Worm (Caenorhabditis elegans) whole organism, young adult: Measurements from ENCODE around the gene phyh-1.

Experiments
- B0336.3 ChIP-seq: fragments of 200-800 bp; sonication (Bioruptor generic); IDR thresholded peaks from 2 replicates; pipeline ENCODE4 v1.3.6; 2022; ENCODE audit warnings: missing genetic modification characterization, missing compliant biosample characterization
- C06A6.2 ChIP-seq: fragments of 200-800 bp; sonication (Bioruptor generic); conservative IDR thresholded peaks from 2 replicates; pipeline ENCODE4 v1.3.6; 2022; ENCODE audit warnings: missing genetic modification characterization, missing compliant biosample characterization
- C17E4.6 ChIP-seq: fragments of 200-800 bp; sonication (Bioruptor generic); IDR thresholded peaks from 2 replicates; pipeline ENCODE4 v1.3.6; 2022; ENCODE audit warnings: missing genetic modification reagents, missing genetic modification characterization, missing compliant biosample characterization
- F10E7.11 ChIP-seq: sonication (generic microtip); optimal IDR thresholded peaks from 2 replicates; lab custom pipeline; 2017; ENCODE audit warnings: mild to moderate bottlenecking, missing genetic modification characterization, moderate library complexity, missing compliant biosample characterization
- F22D6.2 ChIP-seq: sonication (generic microtip); optimal IDR thresholded peaks from 2 replicates; lab custom pipeline; 2016; ENCODE audit warnings: mild to moderate bottlenecking, missing genetic modification characterization, missing compliant biosample characterization
- F37B4.10 ChIP-seq: fragments of 200-800 bp; sonication (Bioruptor generic); IDR thresholded peaks from 2 replicates; pipeline ENCODE4 v1.3.6; 2022; ENCODE audit warnings: missing genetic modification characterization, missing compliant biosample characterization
- F39B2.1 ChIP-seq: fragments of 200-800 bp; sonication (Bioruptor generic); IDR thresholded peaks from 2 replicates; pipeline ENCODE4 v1.3.6; 2022; ENCODE audit warnings: missing genetic modification reagents, missing genetic modification characterization, missing compliant biosample characterization
- K11D2.4 ChIP-seq: fragments of 200-800 bp; sonication (Bioruptor generic); IDR thresholded peaks from 2 replicates; pipeline ENCODE4 v1.3.6; 2022; ENCODE audit warnings: missing genetic modification reagents, missing genetic modification characterization, missing compliant biosample characterization
- K12H6.12 ChIP-seq: fragments of 200-800 bp; sonication (Bioruptor generic); optimal IDR thresholded peaks from 2 replicates; lab custom pipeline; 2018; ENCODE audit warnings: mild to moderate bottlenecking, missing genetic modification characterization, missing compliant biosample characterization
- Y53F4B.3 ChIP-seq: fragments of 200-800 bp; sonication (Bioruptor generic); IDR thresholded peaks from 2 replicates; pipeline ENCODE4 v1.3.6; 2022; ENCODE audit warnings: missing genetic modification reagents, missing genetic modification characterization, missing compliant biosample characterization
- Y53G8AR.9 ChIP-seq: fragments of 200-800 bp; sonication (Bioruptor generic); conservative IDR thresholded peaks from 2 replicates; pipeline ENCODE4 v1.3.6; 2022; ENCODE audit warnings: missing genetic modification reagents, missing genetic modification characterization, missing compliant biosample characterization
- Y95B8A.8 ChIP-seq: fragments of 200-800 bp; sonication (Bioruptor generic); IDR thresholded peaks from 2 replicates; pipeline ENCODE4 v1.3.6; 2022; ENCODE audit warnings: missing genetic modification reagents, missing genetic modification characterization, missing compliant biosample characterization
- atf-7 ChIP-seq: sonication (generic microtip); optimal IDR thresholded peaks from 2 replicates; lab custom pipeline; 2017; ENCODE audit warnings: mild to moderate bottlenecking, missing genetic modification characterization, missing compliant biosample characterization
- athp-1 ChIP-seq: sonication (generic microtip); optimal IDR thresholded peaks from 2 replicates; lab custom pipeline; 2017; ENCODE audit warnings: mild to moderate bottlenecking, missing genetic modification characterization, missing compliant biosample characterization
- cebp-2 ChIP-seq: fragments of 200-800 bp; sonication (Bioruptor generic); IDR thresholded peaks from 2 replicates; pipeline ENCODE4 v1.3.6; 2022; ENCODE audit warnings: missing genetic modification characterization, missing compliant biosample characterization
- ceh-58 ChIP-seq: fragments of 200-800 bp; sonication (Bioruptor generic); IDR thresholded peaks from 2 replicates; pipeline ENCODE4 v1.3.6; 2022; ENCODE audit warnings: missing genetic modification characterization, missing compliant biosample characterization
- ceh-91 ChIP-seq: fragments of 200-800 bp; sonication (Bioruptor generic); IDR thresholded peaks from 2 replicates; pipeline ENCODE4 v1.3.6; 2022; ENCODE audit warnings: missing genetic modification reagents, missing genetic modification characterization, missing compliant biosample characterization
- die-1 ChIP-seq: sonication (generic microtip); optimal IDR thresholded peaks from 2 replicates; lab custom pipeline; 2016; ENCODE audit warnings: missing genotype, mild to moderate bottlenecking, missing genetic modification characterization, missing compliant biosample characterization
- dox-1 ChIP-seq: fragments of 200-800 bp; sonication (Bioruptor generic); IDR thresholded peaks from 2 replicates; pipeline ENCODE4 v1.3.6; 2022; ENCODE audit warnings: missing genetic modification reagents, missing genetic modification characterization, missing compliant biosample characterization
- dpff-1 ChIP-seq: sonication (generic microtip); optimal IDR thresholded peaks from 2 replicates; lab custom pipeline; 2017; ENCODE audit warnings: mild to moderate bottlenecking, missing genetic modification characterization, missing compliant biosample characterization
- efl-1 ChIP-seq: fragments of 150-350 bp; optimal IDR thresholded peaks from 2 replicates; lab custom pipeline; 2014; ENCODE audit warnings: missing biosample characterization, missing genetic modification reagents, missing genetic modification characterization
- egl-18 ChIP-seq: fragments of 200-800 bp; sonication (Bioruptor generic); IDR thresholded peaks from 2 replicates; pipeline ENCODE4 v1.3.6; 2022; ENCODE audit warnings: missing genetic modification reagents, missing genetic modification characterization, missing compliant biosample characterization
- egl-44 ChIP-seq: fragments of 200-800 bp; sonication (Bioruptor generic); IDR thresholded peaks from 2 replicates; pipeline ENCODE4 v1.3.6; 2022; ENCODE audit warnings: missing genetic modification reagents, missing genetic modification characterization, missing compliant biosample characterization
- ets-4 ChIP-seq: fragments of 200-800 bp; sonication (Bioruptor generic); optimal IDR thresholded peaks from 2 replicates; lab custom pipeline; 2018; ENCODE audit warnings: mild to moderate bottlenecking, missing genetic modification characterization, missing compliant biosample characterization
- fkh-3 ChIP-seq: sonication (generic microtip); optimal IDR thresholded peaks from 2 replicates; lab custom pipeline; 2016; ENCODE audit warnings: mild to moderate bottlenecking, missing genetic modification characterization, missing compliant biosample characterization
- lag-1 ChIP-seq: fragments of 200-800 bp; sonication (Bioruptor generic); IDR thresholded peaks from 2 replicates; pipeline ENCODE4 v1.3.6; 2022; ENCODE audit warnings: missing genetic modification reagents, missing genetic modification characterization, missing compliant biosample characterization
- lin-26 ChIP-seq: fragments of 200-800 bp; sonication (Bioruptor generic); IDR thresholded peaks from 2 replicates; pipeline ENCODE4 v1.3.6; 2022; ENCODE audit warnings: missing genetic modification reagents, missing genetic modification characterization, missing compliant biosample characterization
- lin-35 ChIP-seq, 3 experiments: fragments of 150-350 bp in 2 of 3; sonication (generic microtip) in 1 of 3; optimal IDR thresholded peaks; 2 replicates each; lab custom pipeline; 2014 to 2018; ENCODE audit warnings: missing biosample characterization in 3 of 3, missing genetic modification characterization in 3 of 3, missing genetic modification reagents in 3 of 3
- lin-40 ChIP-seq: sonication (generic microtip); optimal IDR thresholded peaks from 2 replicates; lab custom pipeline; 2016; ENCODE audit warnings: missing genetic modification characterization, mild to moderate bottlenecking, missing compliant biosample characterization, missing genotype, missing genetic modification reagents
- lsy-27 ChIP-seq: sonication (generic microtip); optimal IDR thresholded peaks from 2 replicates; lab custom pipeline; 2017; ENCODE audit warnings: missing genetic modification characterization, mild to moderate bottlenecking, missing compliant biosample characterization, antibody characterized with exemption, missing genotype, borderline replicate concordance; ENCODE audit not compliant: insufficient read depth
- madf-3 ChIP-seq: fragments of 200-800 bp; sonication (Bioruptor generic); IDR thresholded peaks from 2 replicates; pipeline ENCODE4 v1.3.6; 2022; ENCODE audit warnings: missing genetic modification reagents, missing genetic modification characterization, missing compliant biosample characterization
- mcd-1 ChIP-seq: fragments of 200-800 bp; sonication (Bioruptor generic); IDR thresholded peaks from 2 replicates; pipeline ENCODE4 v1.3.6; 2022; ENCODE audit warnings: missing genetic modification reagents, missing genetic modification characterization, missing compliant biosample characterization
- mel-28 ChIP-seq: sonication (generic microtip); optimal IDR thresholded peaks from 2 replicates; lab custom pipeline; 2016; ENCODE audit warnings: borderline replicate concordance, mild to moderate bottlenecking, missing genetic modification characterization, missing compliant biosample characterization
- mxl-1 ChIP-seq: sonication (generic microtip); optimal IDR thresholded peaks from 2 replicates; lab custom pipeline; 2016; ENCODE audit warnings: missing genetic modification characterization, missing compliant biosample characterization
- nhr-120 ChIP-seq: fragments of 200-800 bp; sonication (Bioruptor generic); IDR thresholded peaks from 2 replicates; pipeline ENCODE4 v1.3.6; 2022; ENCODE audit warnings: missing genetic modification characterization, missing compliant biosample characterization
- nhr-27 ChIP-seq: fragments of 200-800 bp; sonication (Bioruptor generic); optimal IDR thresholded peaks from 2 replicates; lab custom pipeline; 2018; ENCODE audit warnings: mild to moderate bottlenecking, missing genetic modification characterization, moderate library complexity, missing compliant biosample characterization
- nhr-90 ChIP-seq: sonication (generic microtip); optimal IDR thresholded peaks from 2 replicates; lab custom pipeline; 2016; ENCODE audit warnings: missing genotype, mild to moderate bottlenecking, missing genetic modification characterization, missing compliant biosample characterization
- repo-1 ChIP-seq: sonication (generic microtip); optimal IDR thresholded peaks from 2 replicates; lab custom pipeline; 2017; ENCODE audit warnings: mild to moderate bottlenecking, missing genetic modification characterization, missing compliant biosample characterization
- rpc-1 ChIP-seq, 2 experiments: fragments of 150-350 bp in 1 of 2; sonication (generic microtip) in 1 of 2; optimal IDR thresholded peaks; 2 replicates each; lab custom pipeline; 2014 to 2018; ENCODE audit warnings: missing biosample characterization in 1 of 2, missing genetic modification characterization in 1 of 2, missing genetic modification reagents in 1 of 2, missing genotype in 1 of 2
- sdz-38 ChIP-seq: sonication (generic microtip); optimal IDR thresholded peaks from 2 replicates; lab custom pipeline; 2016; ENCODE audit warnings: missing genotype, missing genetic modification characterization, missing compliant biosample characterization
- sea-2 ChIP-seq: fragments of 200-800 bp; sonication (Bioruptor generic); IDR thresholded peaks from 2 replicates; pipeline ENCODE4 v1.3.6; 2022; ENCODE audit warnings: missing genetic modification characterization, missing compliant biosample characterization
- snpc-3.4 ChIP-seq: sonication (generic microtip); optimal IDR thresholded peaks from 2 replicates; lab custom pipeline; 2017; ENCODE audit warnings: missing genetic modification characterization, mild to moderate bottlenecking, missing compliant biosample characterization, antibody characterized with exemption, moderate library complexity, missing genotype, missing genetic modification reagents
- tbp1 ChIP-seq: fragments of 200-800 bp; sonication (Bioruptor generic); optimal IDR thresholded peaks from 2 replicates; lab custom pipeline; 2018; ENCODE audit warnings: mild to moderate bottlenecking, missing genetic modification characterization, missing compliant biosample characterization
- unc-62 ChIP-seq: fragments of 150-350 bp; optimal IDR thresholded peaks from 2 replicates; lab custom pipeline; 2014; ENCODE audit warnings: missing biosample characterization, missing genetic modification reagents, missing genetic modification characterization
- ztf-22 ChIP-seq: fragments of 200-800 bp; sonication (Bioruptor generic); optimal IDR thresholded peaks from 2 replicates; lab custom pipeline; 2018; ENCODE audit warnings: mild to moderate bottlenecking, missing genetic modification characterization, moderate library complexity, missing compliant biosample characterization
- ztf-25 ChIP-seq: fragments of 200-800 bp; sonication (Bioruptor generic); IDR thresholded peaks from 2 replicates; pipeline ENCODE4 v1.3.6; 2022; ENCODE audit warnings: missing genetic modification reagents, missing genetic modification characterization, missing compliant biosample characterization
- ztf-28 ChIP-seq: fragments of 200-800 bp; sonication (Bioruptor generic); IDR thresholded peaks from 2 replicates; pipeline ENCODE4 v1.3.6; 2022; ENCODE audit warnings: missing genetic modification reagents, missing genetic modification characterization, missing compliant biosample characterization

The phyh-1 gene

ce11 chrIV:17279592-17280440 is 20.6 kb upstream of the phyh-1 start (continued):
- TF ChIP-seq K12H6.12 (tag; lab: Kevin White, UChicago) = peak; percentile 0
- TF ChIP-seq ets-4 (GFP tag; lab: Kevin White, UChicago) = no peak
- TF ChIP-seq C17E4.6 (GFP tag; lab: Robert Waterston, UW) = 0 out of 2 replicates have a peak, but pooled peaks have one; percentile 12
- peak; percentile 62; the same call in 1 of the 2 replicates for TF ChIP-seq egl-44
- no peak for TF ChIP-seq lin-35 (GFP tag; optimal IDR thresholded peaks at IDR 0.05; lab: Kevin White, UChicago)
- TF ChIP-seq lin-26 (GFP tag; lab: Robert Waterston, UW) = peak; percentile 64
- TF ChIP-seq K11D2.4 = peak; percentile 52; the same call in 1 of the 2 replicates
- TF ChIP-seq atf-7 (tag; lab: Kevin White, UChicago) = peak; percentile 30
- TF ChIP-seq nhr-27 = no peak
- no peak for TF ChIP-seq dpff-1 (tag; lab: Kevin White, UChicago)
- TF ChIP-seq ceh-58 (GFP tag; lab: Robert Waterston, UW) = peak; percentile 71
- peak; percentile 79 for TF ChIP-seq madf-3
- no peak for TF ChIP-seq F37B4.10 (GFP tag; lab: Robert Waterston, UW)
- no peak for TF ChIP-seq F39B2.1
- peak; percentile 52 for TF ChIP-seq athp-1
- TF ChIP-seq F10E7.11 = no peak
- peak; percentile 61 for TF ChIP-seq B0336.3 (GFP tag; lab: Robert Waterston, UW)
- no peak for TF ChIP-seq lin-40 (tag; lab: Kevin White, UChicago)
- no peak for TF ChIP-seq sdz-38
- TF ChIP-seq ztf-25 (GFP tag; lab: Robert Waterston, UW) = 0 out of 2 replicates have a peak, but pooled peaks have one; percentile 7
- no peak for TF ChIP-seq ceh-91 (GFP tag; lab: Robert Waterston, UW)
- TF ChIP-seq mcd-1 (GFP tag; lab: Robert Waterston, UW) = peak; percentile 49
- TF ChIP-seq rpc-1 (optimal IDR thresholded peaks at IDR 0.05; lab: Kevin White, UChicago) = no peak
- TF ChIP-seq rpc-1 (tag; optimal IDR thresholded peaks at IDR 0.05; lab: Kevin White, UChicago) = no peak
- no peak for TF ChIP-seq C06A6.2 (GFP tag; lab: Robert Waterston, UW)
- no peak for TF ChIP-seq fkh-3 (tag; lab: Kevin White, UChicago)
- no peak for TF ChIP-seq lsy-27 (tag; lab: Kevin White, UChicago)
- no peak for TF ChIP-seq mxl-1 (tag; lab: Kevin White, UChicago)
- TF ChIP-seq F22D6.2 (tag; lab: Kevin White, UChicago) = no peak
- TF ChIP-seq repo-1 = no peak
- no peak for TF ChIP-seq lag-1 (GFP tag; lab: Robert Waterston, UW)
- TF ChIP-seq egl-18 (GFP tag; lab: Robert Waterston, UW) = no peak; the same call in 1 of the 2 replicates
- TF ChIP-seq Y95B8A.8 (GFP tag; lab: Robert Waterston, UW) = peak; percentile 65; the same call in 1 of the 2 replicates
- no peak for TF ChIP-seq nhr-90 (tag; lab: Kevin White, UChicago)
- no peak for TF ChIP-seq snpc-3.4 (tag; lab: Kevin White, UChicago)
- no peak for TF ChIP-seq ztf-22
- peak; percentile 26 for TF ChIP-seq tbp1 (GFP tag; lab: Kevin White, UChicago)
- no peak for TF ChIP-seq ztf-28 (GFP tag; lab: Robert Waterston, UW)
- no peak for TF ChIP-seq sea-2 (GFP tag; lab: Robert Waterston, UW)
- no peak for TF ChIP-seq efl-1 (GFP tag; lab: Kevin White, UChicago)
- peak; percentile 22; the same call in 1 of the 2 replicates for TF ChIP-seq cebp-2 (GFP tag; lab: Robert Waterston, UW)
- TF ChIP-seq die-1 (tag; lab: Kevin White, UChicago) = peak; percentile 41
- TF ChIP-seq nhr-120 = no peak
- peak; percentile 70 for TF ChIP-seq Y53G8AR.9
- TF ChIP-seq mel-28 (tag; lab: Kevin White, UChicago) = no peak
- TF ChIP-seq Y53F4B.3 = no peak
- no peak for TF ChIP-seq unc-62 (GFP tag; lab: Kevin White, UChicago)
- TF ChIP-seq dox-1 = peak; percentile 4
